Worm (Caenorhabditis elegans) whole organism, midembryonic: ENCODE data around the gene srh-38.

Experiments used
- T22C8.4 ChIP-seq: fragments of 200-800 bp; sonication (Bioruptor generic); IDR thresholded peaks from 2 replicates; pipeline ENCODE4 v1.3.6; 2022; ENCODE audit warnings: missing genetic modification characterization, missing compliant biosample characterization
- cog-1 ChIP-seq: sonication (generic microtip); optimal IDR thresholded peaks from 2 replicates; lab custom pipeline; 2016; ENCODE audit warnings: missing genetic modification characterization, missing compliant biosample characterization
- flt-1 ChIP-seq: fragments of 200-800 bp; sonication (Bioruptor generic); IDR thresholded peaks from 2 replicates; pipeline ENCODE4 v1.3.6; 2022; ENCODE audit warnings: missing genetic modification characterization, missing compliant biosample characterization
- klf-2 ChIP-seq: fragments of 200-800 bp; sonication (Bioruptor generic); conservative IDR thresholded peaks from 2 replicates; pipeline ENCODE4 v1.3.6; 2022; ENCODE audit warnings: missing genetic modification reagents, missing genetic modification characterization, missing compliant biosample characterization
- med-1 ChIP-seq: sonication (generic microtip); optimal IDR thresholded peaks from 2 replicates; lab custom pipeline; 2017; ENCODE audit warnings: missing genetic modification characterization, mild to moderate bottlenecking, missing compliant biosample characterization, antibody characterized with exemption, missing genetic modification reagents; ENCODE audit not compliant: insufficient read depth
- ref-1 ChIP-seq: fragments of 200-800 bp; sonication (Bioruptor generic); conservative IDR thresholded peaks from 2 replicates; pipeline ENCODE4 v1.3.6; 2022; ENCODE audit warnings: missing genetic modification reagents, missing genetic modification characterization, missing compliant biosample characterization
- tab-1 ChIP-seq: fragments of 200-800 bp; sonication (Bioruptor generic); IDR thresholded peaks from 2 replicates; pipeline ENCODE4 v1.3.6; 2022; ENCODE audit warnings: missing genetic modification characterization, missing compliant biosample characterization
- ztf-23 ChIP-seq: fragments of 200-800 bp; sonication (Bioruptor generic); IDR thresholded peaks from 2 replicates; pipeline ENCODE4 v1.3.6; 2022; ENCODE audit warnings: missing genetic modification reagents, missing genetic modification characterization, missing compliant biosample characterization
- ztf-29 ChIP-seq: fragments of 200-800 bp; sonication (Bioruptor generic); IDR thresholded peaks from 2 replicates; pipeline ENCODE4 v1.3.6; 2022; ENCODE audit warnings: missing genetic modification reagents, missing genetic modification characterization, missing compliant biosample characterization

srh-38 gene

DNA sequence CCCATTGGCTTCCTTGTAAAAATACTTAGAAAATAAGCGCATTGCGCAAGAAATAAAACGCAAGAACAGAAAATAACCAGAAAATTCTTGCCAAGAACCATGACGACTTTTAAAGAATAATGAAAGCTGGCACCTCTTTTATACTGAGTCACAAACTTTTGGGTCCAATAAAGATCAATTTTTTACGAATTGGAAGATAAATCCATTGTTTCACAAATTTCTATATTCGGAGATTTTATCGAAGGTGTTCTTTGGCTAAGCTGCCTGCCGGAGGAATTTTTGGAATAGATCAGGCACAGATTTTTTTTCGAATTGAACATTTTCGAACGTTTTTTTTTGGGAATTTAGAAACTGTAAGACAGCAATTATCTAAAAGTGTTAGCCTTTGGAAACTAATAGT lies 9.6 kb downstream of the srh-38 start, which contains the start of gene C31B8.9:
Gene C31B8.9 (minus strand): TSS at position 101 of the 400 bp plus-strand sequence.
- TF ChIP-seq med-1 (GFP tag; lab: Kevin White, UChicago) (no peak), klf-2 (GFP tag; lab: Robert Waterston, UW) (no peak), T22C8.4 (no peak), ztf-23 (GFP tag; lab: Robert Waterston, UW) (no peak), ref-1 (no peak), cog-1 (no peak), tab-1 (GFP tag; lab: Robert Waterston, UW) (no peak)

DNA sequence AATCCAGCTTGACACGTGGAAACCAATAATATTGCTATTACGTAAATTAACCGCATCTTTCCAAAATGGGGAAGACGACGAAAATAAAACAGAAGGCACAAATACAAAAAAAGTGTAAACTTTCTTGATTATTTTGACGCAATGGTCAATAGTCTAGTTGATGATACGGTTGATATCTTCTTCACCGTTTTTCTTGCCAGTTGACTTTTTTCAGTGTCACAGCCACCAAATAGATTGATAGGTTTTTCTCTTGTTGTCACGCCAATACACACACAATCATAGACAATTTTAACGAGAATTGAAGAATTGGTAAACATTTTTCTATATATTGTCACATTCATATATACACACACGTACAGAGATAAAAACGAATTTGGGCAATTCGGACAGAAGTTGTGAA lies 13.0 kb downstream of the srh-38 start, which contains the start of gene zmp-3:
Gene zmp-3 (minus strand): TSS at position 101 of the 400 bp plus-strand sequence.
- TF ChIP-seq ztf-29 (GFP tag; lab: Robert Waterston, UW) (no peak), med-1 (GFP tag; lab: Kevin White, UChicago) (no peak), flt-1 (no peak), ztf-23 (GFP tag; lab: Robert Waterston, UW) (no peak), klf-2 (GFP tag; lab: Robert Waterston, UW) (no peak), cog-1 (no peak), tab-1 (GFP tag; lab: Robert Waterston, UW) (no peak), T22C8.4 (no peak), ref-1 (no peak)

DNA sequence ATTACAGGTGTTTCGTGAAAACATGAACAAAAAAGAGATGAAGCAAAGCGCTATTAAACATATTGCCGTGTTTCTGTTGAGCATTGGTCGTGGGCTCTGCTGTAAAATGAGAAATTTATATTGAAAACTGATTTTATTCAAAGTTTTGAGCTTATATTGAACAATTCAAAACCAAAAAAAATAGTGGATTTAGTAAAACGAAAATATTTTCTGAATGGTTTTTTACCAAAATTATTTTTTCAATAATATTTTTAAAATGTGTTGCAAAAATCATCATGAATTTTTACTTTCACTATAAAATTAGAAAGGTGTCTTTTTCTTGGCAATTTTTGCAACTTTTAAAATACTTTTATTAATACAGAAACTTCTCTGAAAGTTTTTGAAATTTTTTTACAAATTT lies 19.3 kb downstream of the srh-38 start, which contains the start of gene C31B8.7:
Gene C31B8.7 (minus strand): TSS at position 101 of the 400 bp plus-strand sequence.
- no peak for TF ChIP-seq ztf-23 (GFP tag; lab: Robert Waterston, UW)
- TF ChIP-seq cog-1: no peak
- no peak for TF ChIP-seq tab-1 (GFP tag; lab: Robert Waterston, UW)
- no peak for TF ChIP-seq klf-2 (GFP tag; lab: Robert Waterston, UW)
- no peak for TF ChIP-seq med-1 (GFP tag; lab: Kevin White, UChicago)
- TF ChIP-seq ref-1: no peak
- no peak for TF ChIP-seq T22C8.4
- no peak for TF ChIP-seq flt-1
- TF ChIP-seq ztf-29 (GFP tag; lab: Robert Waterston, UW): no peak

DNA sequence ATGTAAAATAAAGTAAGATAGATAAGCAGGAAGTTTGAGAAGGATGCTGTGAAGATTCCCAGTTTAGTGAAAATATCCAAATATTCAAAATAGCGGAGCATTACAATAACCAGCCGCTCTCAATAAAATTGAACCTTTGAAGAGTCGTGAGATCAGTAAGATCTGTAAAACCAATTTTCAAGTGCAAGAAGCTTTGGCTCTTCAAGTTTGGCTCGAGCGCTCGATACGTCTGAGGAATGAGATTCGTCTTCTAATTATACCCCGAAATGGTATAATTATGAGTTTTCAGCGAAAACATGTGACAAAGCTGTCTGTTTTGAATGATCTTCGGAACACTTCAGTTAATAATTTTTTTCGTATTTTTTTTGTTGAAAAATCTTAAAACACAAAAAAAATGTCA lies 22.6 kb downstream of the srh-38 start, which contains the start of gene str-46:
Gene str-46 (minus strand): TSS at position 101 of the 400 bp plus-strand sequence.
- TF ChIP-seq cog-1: no peak
- TF ChIP-seq klf-2 (GFP tag; lab: Robert Waterston, UW): no peak
- TF ChIP-seq med-1 (GFP tag; lab: Kevin White, UChicago): no peak
- no peak for TF ChIP-seq T22C8.4
- no peak for TF ChIP-seq ztf-29 (GFP tag; lab: Robert Waterston, UW)

DNA sequence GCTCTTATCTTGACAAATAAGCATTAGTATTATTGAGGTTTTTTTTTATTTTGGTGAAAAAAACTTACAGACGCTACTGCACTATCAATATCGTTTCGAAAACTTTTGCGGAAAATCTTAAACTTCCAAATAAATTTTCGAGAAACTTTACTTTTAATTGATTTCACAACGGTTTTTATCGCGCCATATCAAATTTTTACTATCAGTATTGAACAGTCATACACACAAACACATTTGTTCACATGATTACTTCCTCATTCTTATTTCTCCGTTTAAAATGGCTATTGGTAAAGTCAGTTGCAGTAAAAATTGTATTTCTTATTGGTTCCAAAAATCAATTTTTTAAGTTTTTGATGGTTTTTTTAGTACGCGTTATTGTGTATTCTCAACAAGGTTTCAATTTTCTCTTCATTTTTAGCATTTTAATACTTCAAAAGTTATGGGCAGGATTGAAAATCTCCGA lies 26.3 kb downstream of the srh-38 start, which contains the start of gene pals-32:
Gene pals-32 (plus strand): TSS at position 413 of the 463 bp plus-strand sequence.
- TF ChIP-seq flt-1 (no peak), tab-1 (GFP tag; lab: Robert Waterston, UW) (no peak), ref-1 (no peak), klf-2 (GFP tag; lab: Robert Waterston, UW) (no peak), cog-1 (no peak), ztf-29 (GFP tag; lab: Robert Waterston, UW) (no peak), T22C8.4 (no peak), med-1 (GFP tag; lab: Kevin White, UChicago) (no peak), ztf-23 (GFP tag; lab: Robert Waterston, UW) (no peak)

DNA sequence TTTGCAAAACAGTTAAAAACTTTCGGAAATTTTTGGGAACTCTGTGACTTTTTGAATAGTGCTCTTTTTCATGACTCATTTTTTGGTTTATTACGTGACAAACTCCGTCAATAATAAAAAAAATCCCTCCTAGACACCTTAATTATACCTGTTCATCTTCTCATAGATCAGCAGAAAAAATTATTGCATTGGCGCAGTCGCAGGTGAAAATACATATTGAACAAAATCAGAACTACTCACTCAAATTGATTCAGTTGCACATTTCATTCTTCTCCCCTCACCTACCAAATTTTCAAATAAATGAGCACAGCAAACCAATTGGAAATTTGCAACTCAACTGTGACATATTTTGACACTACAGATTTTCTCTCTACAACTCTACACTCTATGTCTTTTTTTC lies 29.5 kb downstream of the srh-38 start, which contains the start of gene srh-127:
Gene srh-127 (plus strand): TSS at position 301 of the 400 bp plus-strand sequence.
- TF ChIP-seq flt-1: no peak
- TF ChIP-seq cog-1: no peak
- no peak for TF ChIP-seq T22C8.4
- TF ChIP-seq ref-1: no peak
- no peak for TF ChIP-seq ztf-23 (GFP tag; lab: Robert Waterston, UW)
- no peak for TF ChIP-seq ztf-29 (GFP tag; lab: Robert Waterston, UW)
- TF ChIP-seq tab-1 (GFP tag; lab: Robert Waterston, UW): no peak
- no peak for TF ChIP-seq klf-2 (GFP tag; lab: Robert Waterston, UW)
- TF ChIP-seq med-1 (GFP tag; lab: Kevin White, UChicago): no peak

DNA sequence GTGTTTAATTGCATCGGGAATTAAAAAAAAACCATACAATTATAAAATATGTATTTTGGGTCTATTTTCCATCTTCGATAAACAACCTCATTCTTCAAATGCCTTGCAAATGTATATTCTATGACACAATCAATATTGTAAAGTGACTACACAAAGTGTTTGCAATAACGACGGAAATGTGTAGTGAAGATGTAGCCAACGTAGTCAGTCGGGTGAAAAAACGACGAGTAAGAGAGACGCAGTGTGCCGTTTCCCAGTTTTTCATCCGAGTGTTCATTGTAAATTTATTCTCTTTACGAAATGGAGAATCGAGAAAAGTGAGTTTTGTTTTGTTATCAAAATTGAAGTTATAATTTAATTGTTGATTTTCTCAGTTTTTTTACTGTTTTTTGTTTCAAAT lies 30.6 kb downstream of the srh-38 start, which contains the start of gene F37B4.15:
Gene F37B4.15 (plus strand): TSS at position 301 of the 400 bp plus-strand sequence.
- TF ChIP-seq klf-2 (GFP tag; lab: Robert Waterston, UW) (no peak), tab-1 (GFP tag; lab: Robert Waterston, UW) (no peak), T22C8.4 (no peak), ztf-23 (GFP tag; lab: Robert Waterston, UW) (no peak), cog-1 (no peak), flt-1 (no peak), med-1 (GFP tag; lab: Kevin White, UChicago) (no peak), ref-1 (no peak), ztf-29 (GFP tag; lab: Robert Waterston, UW) (no peak)

DNA sequence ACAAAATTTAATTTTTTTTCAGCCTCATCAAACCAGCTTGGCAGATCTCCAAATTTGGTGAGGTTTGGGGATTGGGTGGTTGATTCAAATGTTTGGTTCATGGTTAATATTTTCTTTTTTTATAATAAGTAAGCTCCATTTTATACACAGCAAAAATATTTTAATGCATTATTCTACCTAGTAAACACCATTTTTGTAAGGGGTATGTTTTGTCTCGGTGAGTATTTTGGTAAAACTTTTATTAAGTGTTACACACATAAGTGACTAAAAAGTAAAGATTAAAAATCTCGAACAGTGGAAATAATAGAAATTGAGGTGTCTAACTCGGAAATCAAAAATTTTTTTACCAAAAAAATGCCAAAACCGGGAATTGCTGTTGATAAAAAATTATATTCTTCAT lies 33.8 kb downstream of the srh-38 start, which contains the start of gene srw-4:
Gene srw-4 (minus strand): TSS at position 101 of the 400 bp plus-strand sequence.
- TF ChIP-seq T22C8.4 (no peak), med-1 (GFP tag; lab: Kevin White, UChicago) (no peak), ref-1 (no peak), flt-1 (no peak), tab-1 (GFP tag; lab: Robert Waterston, UW) (no peak), cog-1 (no peak), ztf-23 (GFP tag; lab: Robert Waterston, UW) (no peak), ztf-29 (GFP tag; lab: Robert Waterston, UW) (no peak), klf-2 (GFP tag; lab: Robert Waterston, UW) (no peak)

DNA sequence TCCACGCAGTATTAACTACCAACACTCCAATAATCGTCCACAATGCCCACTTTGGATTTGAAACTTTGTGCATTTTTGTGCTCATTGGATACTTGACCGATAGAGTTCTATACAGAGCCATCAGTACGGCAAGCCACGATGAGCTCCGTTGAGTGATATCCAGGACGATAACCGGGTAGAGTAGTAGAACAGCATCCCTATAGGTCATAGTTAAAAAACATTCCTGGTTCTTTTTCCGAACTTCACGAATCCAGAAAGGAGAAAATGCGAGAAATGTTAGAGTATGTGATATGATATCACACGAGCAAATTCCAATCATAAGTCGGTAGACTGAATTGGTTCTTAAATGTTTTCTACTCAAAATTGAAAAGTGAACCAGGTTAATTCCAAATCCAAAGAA lies 34.2 kb downstream of the srh-38 start:
- TF ChIP-seq ztf-23 (GFP tag; lab: Robert Waterston, UW) (no peak), ref-1 (no peak), ztf-29 (GFP tag; lab: Robert Waterston, UW) (no peak), T22C8.4 (no peak), tab-1 (GFP tag; lab: Robert Waterston, UW) (no peak), klf-2 (GFP tag; lab: Robert Waterston, UW) (no peak), med-1 (GFP tag; lab: Kevin White, UChicago) (no peak), cog-1 (no peak), flt-1 (no peak)

DNA sequence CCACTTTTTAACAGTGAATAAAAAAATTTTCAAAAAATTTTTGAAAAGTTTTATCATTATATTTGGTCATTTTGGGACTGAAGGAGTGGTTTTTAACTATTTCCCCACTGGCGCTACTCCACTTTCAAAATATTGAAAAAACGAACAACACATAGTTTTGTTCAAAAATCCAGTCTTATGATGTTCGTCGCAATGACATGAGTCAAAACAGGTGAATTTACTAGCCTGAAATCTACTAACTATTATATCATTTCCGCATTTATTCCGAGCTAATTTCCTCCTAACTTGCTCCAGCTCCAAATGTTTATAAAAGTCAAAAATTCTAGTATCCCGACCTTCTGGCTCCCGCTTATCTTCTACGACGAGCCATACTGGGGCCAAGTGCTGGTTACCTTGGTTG lies 38.1 kb downstream of the srh-38 start, which contains the start of gene sre-24:
Gene sre-24 (plus strand): TSS at position 301 of the 400 bp plus-strand sequence.
- TF ChIP-seq cog-1 (no peak), ztf-29 (GFP tag; lab: Robert Waterston, UW) (no peak), ref-1 (no peak), ztf-23 (GFP tag; lab: Robert Waterston, UW) (no peak), flt-1 (no peak), med-1 (GFP tag; lab: Kevin White, UChicago) (no peak), T22C8.4 (no peak), tab-1 (GFP tag; lab: Robert Waterston, UW) (no peak), klf-2 (GFP tag; lab: Robert Waterston, UW) (no peak)
